Worm (Caenorhabditis elegans): ENCODE results near the gene T02E9.6.

The T02E9.6 gene

DNA sequence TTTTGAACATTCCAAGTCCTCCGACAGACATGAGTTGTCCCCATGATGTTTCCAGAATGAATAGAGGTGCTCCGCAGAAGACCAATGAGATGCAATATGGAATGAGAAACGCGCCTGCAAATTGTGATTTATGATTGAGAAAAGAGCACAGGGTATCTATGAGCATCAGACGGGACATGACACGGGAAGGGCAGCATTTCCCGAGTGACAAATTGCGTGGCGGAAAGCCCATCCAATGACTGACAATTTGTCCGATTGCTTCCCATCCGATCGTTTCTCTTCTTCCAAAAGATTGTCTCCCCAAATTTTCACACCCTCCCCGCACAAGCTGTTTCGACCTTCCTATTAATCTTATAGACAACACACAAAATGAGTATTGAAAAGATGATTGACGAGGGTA, 26.3 kb downstream of the T02E9.6 start:
- TF ChIP-seq aly-1 (tag; optimal IDR thresholded peaks at IDR 0.05) (no peak), F13C5.2 (tag; optimal IDR thresholded peaks at IDR 0.05) (no peak), hmg-4 (GFP tag; optimal IDR thresholded peaks at IDR 0.05) (no peak), ceh-13 (GFP tag; optimal IDR thresholded peaks at IDR 0.05) (no peak), tbx-11 (GFP tag; IDR thresholded peaks at IDR 0.05) (no peak), B0310.2 (tag; optimal IDR thresholded peaks at IDR 0.05) (no peak)

ce11 chrV:11304879-11305278, 29.2 kb downstream of the T02E9.6 start, which contains the start of gene srh-45:
TSS of gene srh-45 (minus strand) at chrV:11304979.
- no peak for TF ChIP-seq ceh-36 (tag; optimal IDR thresholded peaks at IDR 0.05)
- TF ChIP-seq ets-7 (tag; optimal IDR thresholded peaks at IDR 0.05), result no peak
- TF ChIP-seq hmg-4 (GFP tag; optimal IDR thresholded peaks at IDR 0.05), result no peak
- no peak for TF ChIP-seq hnd-1 (tag; optimal IDR thresholded peaks at IDR 0.05)
- no peak for TF ChIP-seq ama-1 (optimal IDR thresholded peaks at IDR 0.05)

DNA sequence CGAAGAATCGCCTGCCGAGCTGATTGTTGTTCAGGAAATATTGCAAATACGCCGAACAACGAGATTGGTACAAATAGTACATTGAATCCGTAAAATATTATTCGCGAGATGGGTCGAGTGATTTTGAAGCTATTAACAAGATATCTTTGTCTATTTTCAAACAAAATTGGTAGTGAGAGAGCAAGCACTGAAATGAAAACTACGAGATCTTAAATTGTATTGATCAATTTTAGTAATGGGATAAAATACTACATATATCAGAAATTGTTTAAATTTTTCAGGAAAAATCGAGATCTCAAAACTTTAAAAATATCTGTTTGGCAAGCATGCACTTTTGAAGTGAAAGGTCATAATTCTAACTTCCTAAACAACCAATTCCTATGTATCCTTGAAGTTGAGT, 29.9 kb downstream of the T02E9.6 start:
- TF ChIP-seq ceh-13 (GFP tag; optimal IDR thresholded peaks at IDR 0.05) (no peak), tbx-11 (GFP tag; IDR thresholded peaks at IDR 0.05) (no peak), F13C5.2 (tag; optimal IDR thresholded peaks at IDR 0.05) (no peak), ama-1 (optimal IDR thresholded peaks at IDR 0.05) (no peak), tra-4 (tag; optimal IDR thresholded peaks at IDR 0.05) (no peak), tbx-37 (GFP tag; conservative IDR thresholded peaks at IDR 0.05) (no peak), flt-1 (GFP tag; IDR thresholded peaks at IDR 0.05) (no peak)

- TF ChIP-seq ets-7 (tag; optimal IDR thresholded peaks at IDR 0.05), result no peak
- TF ChIP-seq hnd-1 (tag; optimal IDR thresholded peaks at IDR 0.05), result no peak
- no peak for TF ChIP-seq tbx-37 (GFP tag; conservative IDR thresholded peaks at IDR 0.05)
- TF ChIP-seq scrt-1 (GFP tag; IDR thresholded peaks at IDR 0.05), result no peak
- no peak for TF ChIP-seq ceh-36 (tag; optimal IDR thresholded peaks at IDR 0.05)
- TF ChIP-seq sea-1 (GFP tag; conservative IDR thresholded peaks at IDR 0.05), result no peak
- no peak for TF ChIP-seq F13C5.2 (tag; optimal IDR thresholded peaks at IDR 0.05)
- no peak for TF ChIP-seq ama-1 (optimal IDR thresholded peaks at IDR 0.05)
- TF ChIP-seq tra-4 (tag; optimal IDR thresholded peaks at IDR 0.05), result no peak
- TF ChIP-seq hmbx-1 (tag; optimal IDR thresholded peaks at IDR 0.05), result no peak
- TF ChIP-seq hmg-4 (GFP tag; optimal IDR thresholded peaks at IDR 0.05), result no peak
- TF ChIP-seq flt-1 (GFP tag; IDR thresholded peaks at IDR 0.05), result no peak
- no peak for TF ChIP-seq aly-1 (tag; optimal IDR thresholded peaks at IDR 0.05)
- TF ChIP-seq pes-1 (GFP tag; IDR thresholded peaks at IDR 0.05), result no peak
- TF ChIP-seq B0310.2 (tag; optimal IDR thresholded peaks at IDR 0.05), result no peak
- TF ChIP-seq ceh-13 (GFP tag; optimal IDR thresholded peaks at IDR 0.05), result no peak
Measured at ce11 chrV:11302698-11303097, 31.4 kb downstream of the T02E9.6 start, which contains the start of gene srh-46. TSS of gene srh-46 (minus strand) at chrV:11302886.

DNA sequence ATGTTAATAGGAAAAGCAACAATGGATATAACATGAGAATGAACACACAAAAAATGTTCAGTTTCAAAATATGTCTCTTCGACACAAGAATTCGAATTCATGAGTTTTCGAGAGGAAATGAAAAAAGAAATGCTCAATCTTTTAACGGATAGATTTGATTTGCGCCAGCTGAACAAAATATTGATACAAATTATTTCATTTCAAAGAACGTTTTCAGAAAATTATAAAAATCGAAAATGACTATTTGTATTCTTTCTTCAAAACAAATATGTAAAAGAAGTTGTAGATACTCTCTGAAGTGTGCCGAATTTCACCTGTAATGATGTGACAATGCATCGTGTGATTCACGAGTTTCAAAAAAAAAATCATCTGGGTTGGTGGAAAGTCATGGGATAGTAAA, 33.6 kb downstream of the T02E9.6 start, which contains the start of gene srh-47:
Gene srh-47, minus strand, starts transcription at position 101 of the 400 bp plus-strand sequence.
- TF ChIP-seq ceh-36 (tag; optimal IDR thresholded peaks at IDR 0.05) (no peak), ceh-13 (GFP tag; optimal IDR thresholded peaks at IDR 0.05) (no peak), aly-1 (tag; optimal IDR thresholded peaks at IDR 0.05) (no peak), hmbx-1 (tag; optimal IDR thresholded peaks at IDR 0.05) (no peak), ets-7 (tag; optimal IDR thresholded peaks at IDR 0.05) (no peak), tra-4 (tag; optimal IDR thresholded peaks at IDR 0.05) (no peak), flt-1 (GFP tag; IDR thresholded peaks at IDR 0.05) (no peak)

DNA sequence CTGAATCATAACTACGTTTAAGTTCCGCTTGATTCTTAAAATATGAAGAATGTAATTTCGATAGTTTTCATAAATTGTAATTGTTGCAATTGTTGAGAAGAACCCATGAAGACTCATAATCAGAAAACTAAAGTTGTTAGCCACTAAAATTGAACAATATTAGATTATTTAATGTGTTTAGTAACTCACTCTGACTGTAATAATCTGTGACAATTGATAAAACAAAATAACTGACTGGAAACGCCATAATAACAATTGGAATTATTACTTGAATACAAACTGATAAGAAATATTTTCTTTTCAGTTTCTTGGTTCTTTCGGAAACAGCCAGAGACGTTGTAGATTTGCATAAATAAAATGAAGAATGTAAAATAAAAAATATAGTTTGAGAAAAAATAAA, 34.7 kb downstream of the T02E9.6 start:
- no peak for TF ChIP-seq ceh-36 (tag; optimal IDR thresholded peaks at IDR 0.05)
- no peak for TF ChIP-seq hmbx-1 (tag; optimal IDR thresholded peaks at IDR 0.05)
- no peak for TF ChIP-seq F13C5.2 (tag; optimal IDR thresholded peaks at IDR 0.05)
- no peak for TF ChIP-seq tbx-11 (GFP tag; IDR thresholded peaks at IDR 0.05)
- no peak for TF ChIP-seq aly-1 (tag; optimal IDR thresholded peaks at IDR 0.05)
- TF ChIP-seq ceh-13 (GFP tag; optimal IDR thresholded peaks at IDR 0.05), result no peak
- TF ChIP-seq pes-1 (GFP tag; IDR thresholded peaks at IDR 0.05), result no peak
- TF ChIP-seq tbx-37 (GFP tag; conservative IDR thresholded peaks at IDR 0.05), result no peak

ce11 chrV:11298632-11299031, 35.5 kb downstream of the T02E9.6 start, which contains the start of gene T03F7.5:
TSS of gene T03F7.5 (minus strand) at chrV:11298732.
- TF ChIP-seq pes-1 (GFP tag; IDR thresholded peaks at IDR 0.05) (no peak), aly-1 (tag; optimal IDR thresholded peaks at IDR 0.05) (no peak), tbx-11 (GFP tag; IDR thresholded peaks at IDR 0.05) (no peak), ets-7 (tag; optimal IDR thresholded peaks at IDR 0.05) (no peak), ceh-13 (GFP tag; optimal IDR thresholded peaks at IDR 0.05) (no peak), hnd-1 (tag; optimal IDR thresholded peaks at IDR 0.05) (no peak), hmbx-1 (tag; optimal IDR thresholded peaks at IDR 0.05) (no peak), ceh-36 (tag; optimal IDR thresholded peaks at IDR 0.05) (no peak), scrt-1 (GFP tag; IDR thresholded peaks at IDR 0.05) (no peak)

DNA sequence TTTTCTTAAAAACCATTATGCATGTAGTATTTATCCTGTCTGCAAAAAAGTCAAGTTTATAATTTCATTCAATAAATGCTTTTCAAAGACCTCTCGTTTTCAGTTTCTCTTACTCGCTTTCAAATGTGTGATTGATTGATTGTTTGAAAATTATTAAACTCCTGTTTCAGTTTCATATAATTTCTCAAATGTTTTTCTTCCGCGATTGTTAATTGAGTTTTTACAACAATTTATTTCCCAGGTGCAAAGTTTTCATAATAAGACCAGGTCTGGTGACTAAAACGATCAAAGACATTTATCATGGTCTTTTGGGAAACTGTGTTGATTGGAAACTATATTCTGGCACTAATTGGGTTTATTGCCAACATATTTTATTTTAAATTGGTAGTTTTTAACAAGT, 39.7 kb downstream of the T02E9.6 start, which contains the start of gene T03F7.6:
Gene T03F7.6, plus strand, starts transcription at position 301 of the 400 bp plus-strand sequence.
- TF ChIP-seq hnd-1 (tag; optimal IDR thresholded peaks at IDR 0.05) (no peak), scrt-1 (GFP tag; IDR thresholded peaks at IDR 0.05) (no peak), sea-1 (GFP tag; conservative IDR thresholded peaks at IDR 0.05) (no peak), B0310.2 (tag; optimal IDR thresholded peaks at IDR 0.05) (no peak), ama-1 (optimal IDR thresholded peaks at IDR 0.05) (no peak)

- TF ChIP-seq B0310.2 (tag; optimal IDR thresholded peaks at IDR 0.05) (no peak), hmg-4 (GFP tag; optimal IDR thresholded peaks at IDR 0.05) (no peak)
Measured at ce11 chrV:11292682-11293081, 41.4 kb downstream of the T02E9.6 start.
